Worm (Caenorhabditis elegans): ENCODE results near the gene M57.2.

M57.2 gene

ce11 chrIV:3526144-3526797, 883 bp upstream of the M57.2 start:
- TF ChIP-seq ham-2 (GFP tag; optimal IDR thresholded peaks at IDR 0.05), result no peak
- TF ChIP-seq sptf-1 (tag; optimal IDR thresholded peaks at IDR 0.05), result no peak
- TF ChIP-seq elt-1 (tag; optimal IDR thresholded peaks at IDR 0.05; ENCODE audit: borderline replicate concordance, insufficient read depth), result no peak
- TF ChIP-seq unc-39 (tag; optimal IDR thresholded peaks at IDR 0.05), result no peak
- TF ChIP-seq mab-5 (tag; optimal IDR thresholded peaks at IDR 0.05), result no peak
- no peak for TF ChIP-seq ceh-39 (tag; optimal IDR thresholded peaks at IDR 0.05)
- no peak for TF ChIP-seq lsy-2 (tag; optimal IDR thresholded peaks at IDR 0.05)
- TF ChIP-seq snpc-4 (tag; optimal IDR thresholded peaks at IDR 0.05), result no peak
- no peak for TF ChIP-seq M03D4.4 (tag; optimal IDR thresholded peaks at IDR 0.05)
- TF ChIP-seq blmp-1 (tag; optimal IDR thresholded peaks at IDR 0.05), result no peak
- no peak for TF ChIP-seq nhr-76 (tag; optimal IDR thresholded peaks at IDR 0.05)
- no peak for TF ChIP-seq pha-4 (tag; optimal IDR thresholded peaks at IDR 0.05)
- TF ChIP-seq unc-62 (GFP tag; optimal IDR thresholded peaks at IDR 0.05), result no peak
- no peak for TF ChIP-seq nhr-237 (tag; optimal IDR thresholded peaks at IDR 0.05)
- TF ChIP-seq nhr-2 (tag; optimal IDR thresholded peaks at IDR 0.05), result no peak
- TF ChIP-seq ceh-43 (GFP tag; optimal IDR thresholded peaks at IDR 0.05), result no peak
- TF ChIP-seq unc-120 (tag; optimal IDR thresholded peaks at IDR 0.05; ENCODE audit: poor library complexity, severe bottlenecking), result no peak
- TF ChIP-seq tbx-8 (GFP tag; optimal IDR thresholded peaks at IDR 0.05), result no peak

- TF ChIP-seq ham-2 (GFP tag; optimal IDR thresholded peaks at IDR 0.05) (no peak), drap-1 (GFP tag; optimal IDR thresholded peaks at IDR 0.05) (no peak)
These were observed 724 bp downstream of the M57.2 start for ce11 chrIV:3527878-3528277.

ce11 chrIV:3531535-3531934, 4.4 kb downstream of the M57.2 start:
- no peak for TF ChIP-seq zip-8 (tag; optimal IDR thresholded peaks at IDR 0.05)
- TF ChIP-seq ham-2 (GFP tag; optimal IDR thresholded peaks at IDR 0.05), result no peak
- TF ChIP-seq tbx-8 (GFP tag; optimal IDR thresholded peaks at IDR 0.05), result no peak
- no peak for TF ChIP-seq sptf-1 (tag; optimal IDR thresholded peaks at IDR 0.05)
- no peak for TF ChIP-seq flh-1 (GFP tag; optimal IDR thresholded peaks at IDR 0.05)
- TF ChIP-seq nhr-28 (tag; optimal IDR thresholded peaks at IDR 0.05), result no peak
- no peak for TF ChIP-seq ceh-39 (tag; optimal IDR thresholded peaks at IDR 0.05)
- TF ChIP-seq elt-3 (tag; optimal IDR thresholded peaks at IDR 0.05), result no peak
- TF ChIP-seq ceh-43 (GFP tag; optimal IDR thresholded peaks at IDR 0.05), result no peak
- no peak for TF ChIP-seq nhr-2 (tag; optimal IDR thresholded peaks at IDR 0.05)
- no peak for TF ChIP-seq blmp-1 (tag; optimal IDR thresholded peaks at IDR 0.05)
- TF ChIP-seq bed-3 (GFP tag; optimal IDR thresholded peaks at IDR 0.05), result no peak
- no peak for TF ChIP-seq hlh-1 (tag; optimal IDR thresholded peaks at IDR 0.05)

ce11 chrIV:3532167-3532566, 5.0 kb downstream of the M57.2 start, which contains the start of gene M57.1:
Gene M57.1 (plus strand): TSS chrIV:3532467.
- TF ChIP-seq ceh-43 (GFP tag; optimal IDR thresholded peaks at IDR 0.05) (no peak), nhr-76 (tag; optimal IDR thresholded peaks at IDR 0.05) (no peak), ceh-83 (GFP tag; optimal IDR thresholded peaks at IDR 0.05) (no peak), mep-1 (tag; optimal IDR thresholded peaks at IDR 0.05) (no peak), sptf-1 (tag; optimal IDR thresholded peaks at IDR 0.05) (no peak), ces-1 (GFP tag; optimal IDR thresholded peaks at IDR 0.05) (no peak), sem-2 (GFP tag; optimal IDR thresholded peaks at IDR 0.05) (no peak), unc-120 (tag; optimal IDR thresholded peaks at IDR 0.05; ENCODE audit: poor library complexity, severe bottlenecking) (no peak), nhr-12 (tag; optimal IDR thresholded peaks at IDR 0.05) (no peak), elt-1 (tag; optimal IDR thresholded peaks at IDR 0.05; ENCODE audit: borderline replicate concordance, insufficient read depth) (no peak), unc-39 (tag; optimal IDR thresholded peaks at IDR 0.05) (no peak), blmp-1 (tag; optimal IDR thresholded peaks at IDR 0.05) (no peak), nhr-2 (tag; optimal IDR thresholded peaks at IDR 0.05) (no peak), mab-5 (tag; optimal IDR thresholded peaks at IDR 0.05) (no peak), lsy-2 (tag; optimal IDR thresholded peaks at IDR 0.05) (no peak), mls-2 (tag; optimal IDR thresholded peaks at IDR 0.05) (no peak), elt-3 (tag; optimal IDR thresholded peaks at IDR 0.05) (no peak)

ce11 chrIV:3532989-3533388, 5.8 kb downstream of the M57.2 start:
- TF ChIP-seq snpc-4 (tag; optimal IDR thresholded peaks at IDR 0.05) (no peak), ceh-39 (tag; optimal IDR thresholded peaks at IDR 0.05) (peak; percentile 2), ces-1 (GFP tag; optimal IDR thresholded peaks at IDR 0.05) (peak; percentile 55)

All from whole organism, mixed stage, embryonic.